Fruit fly (Drosophila melanogaster) whole organism, prepupa: ENCODE data around the gene Mpcp2.

Experiments
- CG32006 ChIP-seq: fragments of 200-800 bp; sonication (Bioruptor generic); optimal IDR thresholded peaks from 3 replicates; lab custom pipeline; 2017; ENCODE audit warnings: missing biosample characterization, mild to moderate bottlenecking, missing genetic modification characterization
- CG8119 ChIP-seq: fragments of 200-800 bp; sonication (Bioruptor generic); IDR thresholded peaks from 3 replicates; pipeline ENCODE4 v1.3.6; 2022; ENCODE audit warnings: missing biosample characterization, missing genetic modification characterization

- no peak for TF ChIP-seq CG32006
- TF ChIP-seq CG8119 (GFP tag; lab: Robert Waterston, UW), result no peak
These were observed 24.2 kb upstream of the Mpcp2 start for dm6 chr3L:14513286-14513685.
